Worm (Caenorhabditis elegans) whole organism, L3 larva: ENCODE results near the gene T06D8.9.

Experiments used
- R02D3.7 ChIP-seq: fragments of 150-350 bp; optimal IDR thresholded peaks from 2 replicates; lab custom pipeline; 2014; ENCODE audit warnings: missing biosample characterization, missing genetic modification characterization
- ceh-82 ChIP-seq: fragments of 150-350 bp; optimal IDR thresholded peaks from 2 replicates; lab custom pipeline; 2014; ENCODE audit warnings: missing biosample characterization, missing genetic modification characterization
- elt-1 ChIP-seq: fragments of 150-350 bp; optimal IDR thresholded peaks from 2 replicates; lab custom pipeline; 2014; ENCODE audit warnings: missing biosample characterization, missing genetic modification characterization
- eor-1 ChIP-seq, 2 experiments: fragments of 150-350 bp; optimal IDR thresholded peaks; 2 replicates each; lab custom pipeline; 2014 to 2018; ENCODE audit warnings: missing biosample characterization in 2 of 2, missing genetic modification characterization in 2 of 2
- nhr-11 ChIP-seq: fragments of 150-350 bp; optimal IDR thresholded peaks from 2 replicates; lab custom pipeline; 2014; ENCODE audit warnings: missing biosample characterization, missing genetic modification characterization
- nhr-12 ChIP-seq: fragments of 150-350 bp; optimal IDR thresholded peaks from 2 replicates; lab custom pipeline; 2014; ENCODE audit warnings: missing biosample characterization, missing genetic modification characterization
- skn-1 ChIP-seq: fragments of 150-350 bp; optimal IDR thresholded peaks from 2 replicates; lab custom pipeline; 2014; ENCODE audit warnings: missing biosample characterization, missing genetic modification characterization
- tbx-2 ChIP-seq: sonication (generic microtip); optimal IDR thresholded peaks from 2 replicates; lab custom pipeline; 2016; ENCODE audit warnings: mild to moderate bottlenecking, missing genetic modification characterization, missing compliant biosample characterization

ce11 chrII:11242918-11243317 lies 3.5 kb downstream of the T06D8.9 start:
- no peak for TF ChIP-seq R02D3.7 (tag; lab: Kevin White, UChicago)
- TF ChIP-seq ceh-82 (tag; lab: Kevin White, UChicago), result no peak
- no peak for TF ChIP-seq tbx-2 (tag; lab: Kevin White, UChicago)
- no peak for TF ChIP-seq nhr-12 (tag; lab: Kevin White, UChicago)
- TF ChIP-seq nhr-11 (tag; lab: Kevin White, UChicago), result no peak
- TF ChIP-seq skn-1 (tag; lab: Kevin White, UChicago), result no peak
- no peak for TF ChIP-seq elt-1 (tag; lab: Kevin White, UChicago)
- no peak for TF ChIP-seq eor-1 (tag; optimal IDR thresholded peaks at IDR 0.05; lab: Kevin White, UChicago)
